Worm (Caenorhabditis elegans) whole organism, L2 larva: Measurements from ENCODE around the gene unc-9.

ENCODE experiments used
- C34F6.9 ChIP-seq: fragments of 150-350 bp; optimal IDR thresholded peaks from 2 replicates; lab custom pipeline; 2014; ENCODE audit warnings: missing biosample characterization, missing genetic modification characterization
- R02D3.7 ChIP-seq: fragments of 150-350 bp; optimal IDR thresholded peaks from 2 replicates; lab custom pipeline; 2014; ENCODE audit warnings: missing biosample characterization, missing genetic modification characterization
- Y55F3AM.14 ChIP-seq: fragments of 200-800 bp; sonication (Bioruptor generic); optimal IDR thresholded peaks from 2 replicates; lab custom pipeline; 2018; ENCODE audit warnings: mild to moderate bottlenecking, missing genetic modification characterization, missing compliant biosample characterization
- alr-1 ChIP-seq: fragments of 150-350 bp; optimal IDR thresholded peaks from 2 replicates; lab custom pipeline; 2014; ENCODE audit warnings: missing biosample characterization, missing genetic modification characterization
- aly-2 ChIP-seq: fragments of 150-350 bp; optimal IDR thresholded peaks from 2 replicates; lab custom pipeline; 2014; ENCODE audit warnings: missing biosample characterization, missing genetic modification characterization
- ama-1 ChIP-seq: fragments of 150-350 bp; optimal IDR thresholded peaks from 2 replicates; lab custom pipeline; 2018; ENCODE audit warnings: inconsistent platforms
- blmp-1 ChIP-seq: sonication (generic microtip); optimal IDR thresholded peaks from 2 replicates; lab custom pipeline; 2017; ENCODE audit warnings: missing genetic modification characterization, mild to moderate bottlenecking, missing compliant biosample characterization, antibody characterized with exemption, moderate library complexity; ENCODE audit not compliant: insufficient read depth
- ceh-16 ChIP-seq: fragments of 150-350 bp; optimal IDR thresholded peaks from 2 replicates; lab custom pipeline; 2014; ENCODE audit warnings: missing biosample characterization, missing genetic modification characterization
- ceh-82 ChIP-seq: fragments of 150-350 bp; optimal IDR thresholded peaks from 2 replicates; lab custom pipeline; 2014; ENCODE audit warnings: missing biosample characterization, missing genetic modification characterization
- crh-2 ChIP-seq: sonication (generic microtip); optimal IDR thresholded peaks from 2 replicates; lab custom pipeline; 2017; ENCODE audit warnings: missing biosample characterization, missing genetic modification characterization
- dmd-4 ChIP-seq: sonication (generic microtip); optimal IDR thresholded peaks from 2 replicates; lab custom pipeline; 2017; ENCODE audit warnings: missing biosample characterization, missing genetic modification characterization
- egl-27 ChIP-seq: sonication (generic microtip); optimal IDR thresholded peaks from 3 replicates; lab custom pipeline; 2017; ENCODE audit warnings: missing biosample characterization, missing genetic modification reagents, missing genetic modification characterization
- elt-1 ChIP-seq: fragments of 150-350 bp; optimal IDR thresholded peaks from 2 replicates; lab custom pipeline; 2014; ENCODE audit warnings: missing biosample characterization, missing genetic modification characterization
- elt-3 ChIP-seq: sonication (generic microtip); optimal IDR thresholded peaks from 2 replicates; lab custom pipeline; 2017; ENCODE audit warnings: missing biosample characterization, missing genetic modification characterization
- fos-1 ChIP-seq: fragments of 150-350 bp; optimal IDR thresholded peaks from 2 replicates; lab custom pipeline; 2014; ENCODE audit warnings: missing biosample characterization, missing genetic modification characterization
- lin-39 ChIP-seq: fragments of 150-350 bp; optimal IDR thresholded peaks from 2 replicates; lab custom pipeline; 2014; ENCODE audit warnings: missing biosample characterization, missing genetic modification reagents, missing genetic modification characterization
- lsy-2 ChIP-seq, 2 experiments: fragments of 150-350 bp in 1 of 2; sonication (generic microtip) in 1 of 2; optimal IDR thresholded peaks; 2 replicates each; lab custom pipeline; 2014 to 2017; ENCODE audit warnings: missing biosample characterization in 2 of 2, missing genetic modification characterization in 2 of 2
- mab-5 ChIP-seq: fragments of 150-350 bp; optimal IDR thresholded peaks from 2 replicates; lab custom pipeline; 2014; ENCODE audit warnings: missing biosample characterization, missing genetic modification characterization
- mbf-1 ChIP-seq: sonication (generic microtip); optimal IDR thresholded peaks from 2 replicates; lab custom pipeline; 2017; ENCODE audit warnings: missing biosample characterization, missing genetic modification characterization
- mdl-1 ChIP-seq, 2 experiments: fragments of 150-350 bp in 1 of 2; sonication (generic microtip) in 1 of 2; optimal IDR thresholded peaks; 2 replicates each; lab custom pipeline; 2017; ENCODE audit warnings: missing biosample characterization in 2 of 2, missing genetic modification characterization in 2 of 2
- nhr-10 ChIP-seq: sonication (generic microtip); optimal IDR thresholded peaks from 2 replicates; lab custom pipeline; 2017; ENCODE audit warnings: missing biosample characterization, missing genetic modification characterization
- nhr-11 ChIP-seq: fragments of 150-350 bp; optimal IDR thresholded peaks from 2 replicates; lab custom pipeline; 2014; ENCODE audit warnings: missing biosample characterization, missing genetic modification characterization
- nhr-12 ChIP-seq: fragments of 150-350 bp; optimal IDR thresholded peaks from 2 replicates; lab custom pipeline; 2014; ENCODE audit warnings: missing biosample characterization, missing genetic modification characterization
- nhr-129 ChIP-seq: fragments of 150-350 bp; optimal IDR thresholded peaks from 2 replicates; lab custom pipeline; 2014; ENCODE audit warnings: missing biosample characterization, missing genetic modification characterization
- nhr-21 ChIP-seq: fragments of 150-350 bp; optimal IDR thresholded peaks from 2 replicates; lab custom pipeline; 2014; ENCODE audit warnings: missing biosample characterization, missing genetic modification characterization
- nhr-23 ChIP-seq: fragments of 150-350 bp; optimal IDR thresholded peaks from 2 replicates; lab custom pipeline; 2014; ENCODE audit warnings: missing biosample characterization, missing genetic modification reagents, missing genetic modification characterization
- nhr-237 ChIP-seq: fragments of 150-350 bp; optimal IDR thresholded peaks from 2 replicates; lab custom pipeline; 2014; ENCODE audit warnings: missing biosample characterization, missing genetic modification characterization
- nhr-25 ChIP-seq: fragments of 150-350 bp; sonication (generic microtip); optimal IDR thresholded peaks from 3 replicates; lab custom pipeline; 2014; ENCODE audit warnings: missing biosample characterization, missing genetic modification characterization
- nhr-6 ChIP-seq: fragments of 150-350 bp; optimal IDR thresholded peaks from 2 replicates; lab custom pipeline; 2014; ENCODE audit warnings: missing biosample characterization, missing genetic modification characterization
- peb-1 ChIP-seq: fragments of 150-350 bp; optimal IDR thresholded peaks from 2 replicates; lab custom pipeline; 2014; ENCODE audit warnings: missing biosample characterization, missing genetic modification characterization
- sma-3 ChIP-seq: sonication (generic microtip); optimal IDR thresholded peaks from 2 replicates; lab custom pipeline; 2016; ENCODE audit warnings: missing genetic modification reagents, missing genetic modification characterization, missing compliant biosample characterization
- unc-39 ChIP-seq: fragments of 150-350 bp; optimal IDR thresholded peaks from 2 replicates; lab custom pipeline; 2014; ENCODE audit warnings: missing biosample characterization, missing genetic modification characterization
- unc-62 ChIP-seq: fragments of 150-350 bp; optimal IDR thresholded peaks from 2 replicates; lab custom pipeline; 2014; ENCODE audit warnings: missing biosample characterization, missing genetic modification reagents, missing genetic modification characterization
- zag-1 ChIP-seq: fragments of 150-350 bp; optimal IDR thresholded peaks from 2 replicates; lab custom pipeline; 2014; ENCODE audit warnings: missing biosample characterization, missing genetic modification characterization
- ztf-1 ChIP-seq: fragments of 200-800 bp; sonication (Bioruptor generic); conservative IDR thresholded peaks from 2 replicates; pipeline ENCODE4 v1.3.6; 2022; ENCODE audit warnings: missing genetic modification characterization, missing compliant biosample characterization
- ztf-11 ChIP-seq: sonication (generic microtip); optimal IDR thresholded peaks from 2 replicates; lab custom pipeline; 2017; ENCODE audit warnings: missing biosample characterization, missing genetic modification characterization
- ztf-4 ChIP-seq: fragments of 150-350 bp; optimal IDR thresholded peaks from 2 replicates; lab custom pipeline; 2014; ENCODE audit warnings: missing biosample characterization, missing genetic modification characterization

The unc-9 gene

DNA sequence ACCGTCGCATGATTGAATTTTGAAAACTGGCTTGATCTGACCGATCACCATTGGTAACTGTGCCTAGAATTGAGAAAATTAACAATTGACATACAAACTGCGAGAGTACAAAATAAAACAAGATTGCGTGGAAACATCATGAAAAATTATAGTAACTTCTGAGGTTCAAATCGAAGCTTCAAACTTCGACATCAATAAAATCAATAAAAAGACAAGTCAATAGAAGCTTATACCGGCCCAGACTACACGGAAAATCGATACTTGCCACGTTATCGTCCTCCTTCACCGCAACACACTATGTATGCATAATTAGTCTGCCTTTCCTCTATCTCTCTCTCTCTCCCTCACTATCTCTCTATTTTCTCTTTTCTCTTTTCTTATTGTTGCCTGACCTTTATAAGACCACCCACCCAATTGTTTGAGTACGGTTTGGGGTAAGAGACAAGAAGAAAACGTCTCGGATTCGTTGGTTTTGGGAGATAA, 25.1 kb downstream of the unc-9 start, which contains the start of gene skr-21:
Gene skr-21, minus strand, starts transcription at position 51 of the 483 bp plus-strand sequence.
- TF ChIP-seq alr-1 (no peak), crh-2 (peak; percentile 69)

DNA sequence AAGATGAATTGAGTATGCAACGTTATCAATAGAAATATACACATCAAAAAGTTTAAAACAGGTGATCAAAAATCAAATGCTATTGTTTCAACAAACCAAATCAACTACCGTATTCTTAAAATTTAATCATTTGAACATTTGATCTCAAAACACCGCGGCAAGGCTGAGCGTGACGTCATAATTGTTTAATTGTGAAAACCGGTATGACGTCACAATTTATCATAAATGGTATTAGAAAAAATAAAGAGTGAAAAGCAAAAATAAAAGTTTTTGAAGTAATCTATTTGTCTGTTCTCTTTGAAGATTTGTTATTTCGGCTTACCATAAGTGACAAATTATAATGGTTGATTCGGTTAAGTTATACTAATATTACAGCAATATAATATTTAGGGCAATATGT, 26.2 kb downstream of the unc-9 start:
- no peak for TF ChIP-seq nhr-25 (tag; lab: Kevin White, UChicago)
- TF ChIP-seq elt-3, result no peak
- no peak for TF ChIP-seq ztf-11 (tag; lab: Kevin White, UChicago)
- TF ChIP-seq ceh-16 (tag; lab: Kevin White, UChicago), result no peak
- no peak for TF ChIP-seq ama-1 (lab: Kevin White, UChicago)
- TF ChIP-seq fos-1, result no peak
- no peak for TF ChIP-seq crh-2
- no peak for TF ChIP-seq blmp-1
- no peak for TF ChIP-seq egl-27 (tag; lab: Kevin White, UChicago)
- no peak for TF ChIP-seq unc-62 (GFP tag; lab: Kevin White, UChicago)
- no peak for TF ChIP-seq dmd-4 (tag; lab: Kevin White, UChicago)
- TF ChIP-seq lin-39 (tag; lab: Kevin White, UChicago), result no peak
- TF ChIP-seq sma-3 (GFP tag; lab: Kevin White, UChicago), result no peak
- no peak for TF ChIP-seq nhr-6
- TF ChIP-seq aly-2, result no peak
- no peak for TF ChIP-seq mbf-1
- TF ChIP-seq zag-1 (tag; lab: Kevin White, UChicago), result no peak
- no peak for TF ChIP-seq ztf-1 (GFP tag; lab: Robert Waterston, UW)
- no peak for TF ChIP-seq nhr-10 (tag; lab: Kevin White, UChicago)

- TF ChIP-seq mab-5 (tag; lab: Kevin White, UChicago) (no peak), ztf-11 (tag; lab: Kevin White, UChicago) (no peak), blmp-1 (no peak), lsy-2 (tag; optimal IDR thresholded peaks at IDR 0.05; lab: Kevin White, UChicago) (no peak), alr-1 (no peak), R02D3.7 (tag; lab: Kevin White, UChicago) (no peak), C34F6.9 (tag; lab: Kevin White, UChicago) (no peak), crh-2 (no peak), nhr-237 (tag; lab: Kevin White, UChicago) (no peak), zag-1 (tag; lab: Kevin White, UChicago) (no peak), peb-1 (tag; lab: Kevin White, UChicago) (no peak)
Observed at ce11 chrX:13232259-13232658, 30.7 kb downstream of the unc-9 start, which contains the start of gene bgnt-1.5. TSS of gene bgnt-1.5 (minus strand) at chrX:13232359.

- no peak for TF ChIP-seq nhr-129 (tag; lab: Kevin White, UChicago)
- no peak for TF ChIP-seq elt-1
- no peak for TF ChIP-seq fos-1
- no peak for TF ChIP-seq ceh-16 (tag; lab: Kevin White, UChicago)
- TF ChIP-seq alr-1, result no peak
- no peak for TF ChIP-seq sma-3 (GFP tag; lab: Kevin White, UChicago)
- TF ChIP-seq nhr-11 (tag; lab: Kevin White, UChicago), result no peak
- TF ChIP-seq Y55F3AM.14 (GFP tag; lab: Kevin White, UChicago), result no peak
- TF ChIP-seq nhr-10 (tag; lab: Kevin White, UChicago), result no peak
- TF ChIP-seq, all 48 proteins: peak for 0
Observed at ce11 chrX:13234879-13235278, 33.3 kb downstream of the unc-9 start, which contains the start of gene K08H2.2. TSS of gene K08H2.2 (minus strand) at chrX:13234979.

DNA sequence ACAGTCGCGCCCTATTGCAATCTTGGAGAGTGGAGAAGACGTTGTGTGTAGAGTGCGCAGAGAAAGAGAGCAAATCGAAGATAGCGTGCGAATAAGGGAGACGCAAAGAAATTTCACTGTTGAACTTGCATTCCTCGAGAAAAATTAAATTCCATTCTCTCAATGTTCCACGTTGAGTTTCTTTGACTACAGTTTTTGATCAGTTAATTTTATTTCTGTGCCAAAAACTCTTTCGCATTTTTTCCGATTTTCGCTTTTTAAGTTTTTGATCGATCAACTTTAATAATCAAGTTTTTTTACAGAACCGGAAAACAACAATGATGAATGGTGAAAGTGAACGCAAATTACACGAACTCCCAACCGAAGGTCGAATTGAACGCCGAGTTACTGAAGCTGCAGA, 35.5 kb downstream of the unc-9 start, which contains the start of gene K08H2.3:
Gene K08H2.3, plus strand, starts transcription at position 301 of the 400 bp plus-strand sequence.
- no peak for TF ChIP-seq nhr-21 (tag; lab: Kevin White, UChicago)
- no peak for TF ChIP-seq unc-39 (tag; lab: Kevin White, UChicago)
- TF ChIP-seq unc-62 (GFP tag; lab: Kevin White, UChicago), result no peak

- TF ChIP-seq ztf-4 (tag; lab: Kevin White, UChicago) (no peak), nhr-129 (tag; lab: Kevin White, UChicago) (no peak), crh-2 (no peak), nhr-23 (tag; lab: Kevin White, UChicago) (no peak), C34F6.9 (tag; lab: Kevin White, UChicago) (no peak), nhr-12 (no peak), mdl-1 (tag; optimal IDR thresholded peaks at IDR 0.05; lab: Kevin White, UChicago) (no peak), peb-1 (tag; lab: Kevin White, UChicago) (no peak), ceh-82 (tag; lab: Kevin White, UChicago) (no peak), unc-62 (GFP tag; lab: Kevin White, UChicago) (no peak)
Observed at ce11 chrX:13238197-13238596, 36.6 kb downstream of the unc-9 start, which contains the start of gene K08H2.4. TSS of gene K08H2.4 (plus strand) at chrX:13238497.
